Worm (Caenorhabditis elegans) whole organism, L4 larva: ENCODE measurements around the gene fbxa-60.

Experiments
- D1046.2 ChIP-seq: fragments of 200-800 bp; sonication (Bioruptor generic); IDR thresholded peaks from 2 replicates; pipeline ENCODE4 v1.3.6; 2022; ENCODE audit warnings: missing genetic modification characterization, missing compliant biosample characterization
- F37D6.2 ChIP-seq: sonication (generic microtip); optimal IDR thresholded peaks from 2 replicates; lab custom pipeline; 2016; ENCODE audit warnings: mild to moderate bottlenecking, missing genetic modification characterization, missing compliant biosample characterization
- R02D3.7 ChIP-seq: fragments of 150-350 bp; sonication (generic microtip); optimal IDR thresholded peaks from 3 replicates; lab custom pipeline; 2014; ENCODE audit warnings: missing biosample characterization, missing genetic modification characterization
- T20F7.1 ChIP-seq: fragments of 200-800 bp; sonication (Bioruptor generic); optimal IDR thresholded peaks from 2 replicates; lab custom pipeline; 2018; ENCODE audit warnings: mild to moderate bottlenecking, missing genetic modification characterization, missing compliant biosample characterization
- T26A8.4 ChIP-seq: fragments of 200-800 bp; sonication (Bioruptor generic); IDR thresholded peaks from 2 replicates; pipeline ENCODE4 v1.3.6; 2022; ENCODE audit warnings: missing genetic modification characterization, missing compliant biosample characterization
- Y105C5A.15 ChIP-seq: fragments of 200-800 bp; sonication (Bioruptor generic); IDR thresholded peaks from 2 replicates; pipeline ENCODE4 v1.3.6; 2022; ENCODE audit warnings: missing genetic modification characterization, missing compliant biosample characterization
- ama-1 ChIP-seq: fragments of 150-350 bp; optimal IDR thresholded peaks from 2 replicates; lab custom pipeline; 2014; ENCODE audit warnings: inconsistent platforms, mixed read lengths
- ceh-32 ChIP-seq: sonication (generic microtip); optimal IDR thresholded peaks from 2 replicates; lab custom pipeline; 2016; ENCODE audit warnings: mild to moderate bottlenecking, missing genetic modification characterization, missing compliant biosample characterization; ENCODE audit not compliant: poor library complexity
- ceh-82 ChIP-seq: sonication (generic microtip); optimal IDR thresholded peaks from 2 replicates; lab custom pipeline; 2017; ENCODE audit warnings: missing biosample characterization, missing genetic modification characterization
- ctbp-1 ChIP-seq: fragments of 200-800 bp; sonication (Bioruptor generic); IDR thresholded peaks from 2 replicates; pipeline ENCODE4 v1.3.6; 2022; ENCODE audit warnings: missing genetic modification reagents, missing genetic modification characterization, missing compliant biosample characterization
- daf-16 ChIP-seq, 3 experiments: sonication (generic microtip); optimal IDR thresholded peaks; 2 replicates each; lab custom pipeline; 2016 to 2017; ENCODE audit warnings: missing genetic modification characterization in 3 of 3, missing genetic modification reagents in 3 of 3, mild to moderate bottlenecking in 2 of 3, missing compliant biosample characterization in 2 of 3, missing biosample characterization in 1 of 3, moderate library complexity in 1 of 3
- daf-8 ChIP-seq: fragments of 200-800 bp; sonication (Bioruptor generic); IDR thresholded peaks from 2 replicates; pipeline ENCODE4 v1.3.6; 2022; ENCODE audit warnings: missing genetic modification characterization, missing compliant biosample characterization
- dmd-6 ChIP-seq: fragments of 200-800 bp; sonication (Bioruptor generic); IDR thresholded peaks from 2 replicates; pipeline ENCODE4 v1.3.6; 2022; ENCODE audit warnings: missing genetic modification reagents, missing genetic modification characterization, missing compliant biosample characterization
- dmd-9 ChIP-seq: fragments of 200-800 bp; sonication (Bioruptor generic); IDR thresholded peaks from 2 replicates; pipeline ENCODE4 v1.3.6; 2022; ENCODE audit warnings: missing genetic modification reagents, missing genetic modification characterization, missing compliant biosample characterization
- dpl-1 ChIP-seq: fragments of 150-350 bp; optimal IDR thresholded peaks from 2 replicates; lab custom pipeline; 2014; ENCODE audit warnings: missing biosample characterization, missing genetic modification reagents, missing genetic modification characterization
- dve-1 ChIP-seq: sonication (generic microtip); optimal IDR thresholded peaks from 2 replicates; lab custom pipeline; 2017; ENCODE audit warnings: antibody characterized with exemption, mild to moderate bottlenecking, missing genetic modification characterization, missing compliant biosample characterization; ENCODE audit not compliant: insufficient read depth
- egl-43 ChIP-seq: fragments of 200-800 bp; sonication (Bioruptor generic); IDR thresholded peaks from 2 replicates; pipeline ENCODE4 v1.3.6; 2022; ENCODE audit warnings: missing genetic modification reagents, missing genetic modification characterization, missing compliant biosample characterization
- fos-1 ChIP-seq: fragments of 150-350 bp; optimal IDR thresholded peaks from 2 replicates; lab custom pipeline; 2014; ENCODE audit warnings: missing biosample characterization, missing genetic modification characterization
- gei-8 ChIP-seq: fragments of 200-800 bp; sonication (Bioruptor generic); optimal IDR thresholded peaks from 2 replicates; lab custom pipeline; 2018; ENCODE audit warnings: mild to moderate bottlenecking, missing genetic modification characterization, missing compliant biosample characterization
- hlh-11 ChIP-seq: fragments of 200-800 bp; sonication (Bioruptor generic); optimal IDR thresholded peaks from 2 replicates; lab custom pipeline; 2018; ENCODE audit warnings: mild to moderate bottlenecking, missing genetic modification characterization, missing compliant biosample characterization
- hlh-30 ChIP-seq: sonication (generic microtip); optimal IDR thresholded peaks from 2 replicates; lab custom pipeline; 2017; ENCODE audit warnings: antibody characterized with exemption, mild to moderate bottlenecking, missing genetic modification characterization, missing compliant biosample characterization; ENCODE audit not compliant: insufficient read depth
- lin-15B ChIP-seq: fragments of 150-350 bp; sonication (generic microtip); optimal IDR thresholded peaks from 3 replicates; lab custom pipeline; 2014; ENCODE audit warnings: missing biosample characterization, missing genetic modification characterization
- madf-5 ChIP-seq, 2 experiments: fragments of 200-800 bp; sonication (Bioruptor generic); IDR thresholded peaks; 2 replicates each; pipeline ENCODE4 v1.3.6; 2022; ENCODE audit warnings: missing compliant biosample characterization in 2 of 2, missing genetic modification characterization in 2 of 2
- madf-9 ChIP-seq: fragments of 200-800 bp; sonication (Bioruptor generic); conservative IDR thresholded peaks from 2 replicates; pipeline ENCODE4 v1.3.6; 2022; ENCODE audit warnings: missing genetic modification reagents, missing genetic modification characterization, missing compliant biosample characterization
- mxl-2 ChIP-seq: fragments of 200-800 bp; sonication (Bioruptor generic); conservative IDR thresholded peaks from 2 replicates; pipeline ENCODE4 v1.3.6; 2022; ENCODE audit warnings: missing genetic modification reagents, missing genetic modification characterization, missing compliant biosample characterization
- nhr-102 ChIP-seq: sonication (generic microtip); optimal IDR thresholded peaks from 2 replicates; lab custom pipeline; 2016; ENCODE audit warnings: mild to moderate bottlenecking, missing genetic modification characterization, moderate library complexity, missing compliant biosample characterization
- nhr-28 ChIP-seq: fragments of 150-350 bp; optimal IDR thresholded peaks from 2 replicates; lab custom pipeline; 2014; ENCODE audit warnings: missing biosample characterization, missing genetic modification characterization
- nhr-42 ChIP-seq: fragments of 200-800 bp; sonication (Bioruptor generic); IDR thresholded peaks from 2 replicates; pipeline ENCODE4 v1.3.6; 2022; ENCODE audit warnings: missing genetic modification characterization, missing compliant biosample characterization
- nhr-6 ChIP-seq: fragments of 150-350 bp; optimal IDR thresholded peaks from 2 replicates; lab custom pipeline; 2014; ENCODE audit warnings: missing biosample characterization, missing genetic modification characterization
- nhr-76 ChIP-seq: fragments of 150-350 bp; optimal IDR thresholded peaks from 2 replicates; lab custom pipeline; 2014; ENCODE audit warnings: missing biosample characterization, missing genetic modification characterization
- nhr-77 ChIP-seq: fragments of 150-350 bp; optimal IDR thresholded peaks from 2 replicates; lab custom pipeline; 2014; ENCODE audit warnings: missing biosample characterization, missing genetic modification characterization
- pqm-1 ChIP-seq: sonication (generic microtip); optimal IDR thresholded peaks from 2 replicates; lab custom pipeline; 2017; ENCODE audit warnings: missing biosample characterization, missing genetic modification characterization
- rbr-2 ChIP-seq: sonication (generic microtip); optimal IDR thresholded peaks from 2 replicates; lab custom pipeline; 2016; ENCODE audit warnings: missing genotype, missing genetic modification characterization, missing compliant biosample characterization
- skn-1 ChIP-seq: fragments of 150-350 bp; optimal IDR thresholded peaks from 2 replicates; lab custom pipeline; 2014; ENCODE audit warnings: missing biosample characterization, missing genetic modification characterization
- spr-1 ChIP-seq: sonication (generic microtip); optimal IDR thresholded peaks from 2 replicates; lab custom pipeline; 2016; ENCODE audit warnings: mild to moderate bottlenecking, missing genetic modification characterization, missing compliant biosample characterization
- tag-97 ChIP-seq: fragments of 200-800 bp; sonication (Bioruptor generic); IDR thresholded peaks from 2 replicates; pipeline ENCODE4 v1.3.6; 2022; ENCODE audit warnings: missing genetic modification characterization, missing compliant biosample characterization
- tra-1 ChIP-seq: fragments of 200-800 bp; sonication (Bioruptor generic); IDR thresholded peaks from 2 replicates; pipeline ENCODE4 v1.3.6; 2022; ENCODE audit warnings: missing genetic modification reagents, missing genetic modification characterization, missing compliant biosample characterization
- zag-1 ChIP-seq: fragments of 150-350 bp; optimal IDR thresholded peaks from 2 replicates; lab custom pipeline; 2014; ENCODE audit warnings: missing biosample characterization, missing genetic modification characterization
- ztf-11 ChIP-seq: fragments of 150-350 bp; optimal IDR thresholded peaks from 2 replicates; lab custom pipeline; 2014; ENCODE audit warnings: missing biosample characterization, missing genetic modification characterization

Gene fbxa-60

ce11 chrIII:961948-962347 lies 15.8 kb upstream of the fbxa-60 start, which contains the start of gene fbxa-51 (continued):
- TF ChIP-seq daf-16 (GFP tag; optimal IDR thresholded peaks at IDR 0.05; lab: Kevin White, UChicago): no peak
- TF ChIP-seq daf-16 (tag; optimal IDR thresholded peaks at IDR 0.05; lab: Kevin White, UChicago): peak; percentile 81
- TF ChIP-seq nhr-28 (tag; lab: Kevin White, UChicago): peak; percentile 28
- no peak for TF ChIP-seq hlh-30 (tag; lab: Kevin White, UChicago)

DNA sequence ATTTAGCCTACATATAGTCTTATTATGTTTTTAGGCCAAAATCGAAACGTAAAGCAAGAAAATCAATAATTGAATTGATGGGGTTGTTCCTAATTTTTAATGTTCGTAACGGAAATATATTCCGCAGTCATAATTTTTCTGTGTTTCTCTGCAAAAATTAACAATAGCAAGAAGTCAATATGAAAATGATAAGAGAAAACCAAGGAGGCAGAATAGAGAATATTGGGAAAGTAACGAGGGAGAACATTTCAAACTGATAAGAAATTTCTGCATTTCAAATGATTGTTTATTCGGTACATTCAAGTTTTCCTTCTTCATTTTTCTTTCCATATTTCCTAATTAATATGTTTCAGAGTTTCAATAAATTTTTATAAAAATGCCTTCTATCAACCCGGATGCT lies 9.9 kb upstream of the fbxa-60 start, which contains the start of gene fbxa-54:
fbxa-54 (plus strand) TSS at position 354 of the 400 bp plus-strand sequence.
- no peak for TF ChIP-seq T26A8.4
- TF ChIP-seq skn-1 (tag; lab: Kevin White, UChicago): no peak
- TF ChIP-seq ceh-82 (tag; lab: Kevin White, UChicago): no peak
- TF ChIP-seq dmd-9 (GFP tag; lab: Robert Waterston, UW): no peak
- no peak for TF ChIP-seq nhr-76 (tag; lab: Kevin White, UChicago)
- no peak for TF ChIP-seq gei-8 (GFP tag; lab: Kevin White, UChicago)
- no peak for TF ChIP-seq madf-9
- TF ChIP-seq R02D3.7 (tag; lab: Kevin White, UChicago): no peak
- TF ChIP-seq pqm-1: peak; percentile 96
- TF ChIP-seq rbr-2 (tag; lab: Kevin White, UChicago): no peak
- TF ChIP-seq F37D6.2 (tag; lab: Kevin White, UChicago): no peak
- no peak for TF ChIP-seq nhr-42 (GFP tag; lab: Robert Waterston, UW)
- TF ChIP-seq egl-43 (GFP tag; lab: Robert Waterston, UW): no peak
- peak; percentile 20 for TF ChIP-seq hlh-11 (tag; lab: Kevin White, UChicago)
- TF ChIP-seq madf-5 (GFP tag; IDR thresholded peaks at IDR 0.05; lab: Robert Waterston, UW): no peak
- TF ChIP-seq ctbp-1 (GFP tag; lab: Robert Waterston, UW): no peak
- no peak for TF ChIP-seq D1046.2
- no peak for TF ChIP-seq lin-15B (tag; lab: Kevin White, UChicago)
- no peak for TF ChIP-seq dve-1 (tag; lab: Kevin White, UChicago)
- no peak for TF ChIP-seq nhr-102 (tag; lab: Kevin White, UChicago)
- TF ChIP-seq daf-16 (GFP tag; optimal IDR thresholded peaks at IDR 0.05; lab: Kevin White, UChicago): no peak
- TF ChIP-seq daf-16 (tag; optimal IDR thresholded peaks at IDR 0.05; lab: Kevin White, UChicago): peak; percentile 73
- no peak for TF ChIP-seq mxl-2
- TF ChIP-seq tra-1: no peak
- TF ChIP-seq ama-1 (lab: Kevin White, UChicago): no peak
- TF ChIP-seq hlh-30 (tag; lab: Kevin White, UChicago): no peak
- TF ChIP-seq Y105C5A.15 (GFP tag; lab: Robert Waterston, UW): no peak
- TF ChIP-seq zag-1 (tag; lab: Kevin White, UChicago): no peak
- no peak for TF ChIP-seq dpl-1 (GFP tag; lab: Kevin White, UChicago)
- no peak for TF ChIP-seq ceh-32 (tag; lab: Kevin White, UChicago)
- TF ChIP-seq daf-8 (GFP tag; lab: Robert Waterston, UW): no peak
- TF ChIP-seq nhr-28 (tag; lab: Kevin White, UChicago): peak; percentile 79
- no peak for TF ChIP-seq nhr-6 (tag; lab: Kevin White, UChicago)
- no peak for TF ChIP-seq nhr-77
- no peak for TF ChIP-seq fos-1 (tag; lab: Kevin White, UChicago)
- TF ChIP-seq tag-97 (GFP tag; lab: Robert Waterston, UW): no peak
- TF ChIP-seq dmd-6 (GFP tag; lab: Robert Waterston, UW): peak; percentile 44; the same call in 1 of the 2 replicates
- no peak for TF ChIP-seq spr-1

- TF ChIP-seq ztf-11 (tag; lab: Kevin White, UChicago) (no peak), tag-97 (GFP tag; lab: Robert Waterston, UW) (no peak), T20F7.1 (GFP tag; lab: Kevin White, UChicago) (no peak)
These were observed 8.5 kb upstream of the fbxa-60 start, which contains the start of the genes T12B5.15 and T12B5.14 for ce11 chrIII:954553-954952. TSS of gene T12B5.15 (minus strand) at chrIII:954653. TSS of gene T12B5.14 (plus strand) at chrIII:954873.
